Fruit fly (Drosophila melanogaster) whole organism, prepupa: ENCODE results near the gene CG13367.

Source experiments
- Blimp-1 ChIP-seq: fragments of 200-800 bp; sonication (Bioruptor generic); optimal IDR thresholded peaks from 3 replicates; lab custom pipeline; 2017; ENCODE audit warnings: missing biosample characterization, missing genetic modification characterization, mild to moderate bottlenecking, moderate library complexity, missing genetic modification reagents
- CG11294 ChIP-seq: fragments of 200-800 bp; sonication (Bioruptor generic); IDR thresholded peaks from 2 replicates; pipeline ENCODE4 v1.3.6; 2022; ENCODE audit warnings: missing biosample characterization, missing genetic modification characterization
- CG11762 ChIP-seq: fragments of 200-800 bp; sonication (Bioruptor generic); optimal IDR thresholded peaks from 3 replicates; lab custom pipeline; 2016; ENCODE audit warnings: missing biosample characterization, missing genetic modification characterization; ENCODE audit not compliant: insufficient read depth
- CG11902 ChIP-seq: fragments of 200-800 bp; sonication (Bioruptor generic); optimal IDR thresholded peaks from 3 replicates; lab custom pipeline; 2016; ENCODE audit warnings: missing biosample characterization, missing genetic modification characterization
- CG15336 ChIP-seq: fragments of 200-800 bp; sonication (Bioruptor generic); IDR thresholded peaks from 2 replicates; pipeline ENCODE4 v1.3.6; 2022; ENCODE audit warnings: missing biosample characterization, missing genetic modification characterization
- CG16779 ChIP-seq: fragments of 200-800 bp; sonication (Bioruptor generic); optimal IDR thresholded peaks from 3 replicates; lab custom pipeline; 2017; ENCODE audit warnings: missing biosample characterization, mild to moderate bottlenecking, missing genetic modification characterization
- CG3032 ChIP-seq: fragments of 200-800 bp; optimal IDR thresholded peaks from 2 replicates; lab custom pipeline; 2019; ENCODE audit warnings: missing biosample characterization, mild to moderate bottlenecking, missing genetic modification characterization, moderate library complexity
- CG3919 ChIP-seq: fragments of 200-800 bp; sonication (Bioruptor generic); optimal IDR thresholded peaks from 3 replicates; lab custom pipeline; 2016; ENCODE audit warnings: missing biosample characterization, missing genetic modification characterization
- CG4318 ChIP-seq: fragments of 200-800 bp; sonication (Bioruptor generic); optimal IDR thresholded peaks from 3 replicates; lab custom pipeline; 2017; ENCODE audit warnings: missing biosample characterization, mild to moderate bottlenecking, missing genetic modification characterization
- CG6163 ChIP-seq: fragments of 200-800 bp; sonication (Bioruptor generic); IDR thresholded peaks from 3 replicates; pipeline ENCODE4 v1.3.6; 2022; ENCODE audit warnings: missing biosample characterization, missing genetic modification characterization
- CG6276 ChIP-seq: fragments of 200-800 bp; sonication (Bioruptor generic); optimal IDR thresholded peaks from 2 replicates; lab custom pipeline; 2017; ENCODE audit warnings: missing biosample characterization, mild to moderate bottlenecking, missing genetic modification characterization
- CG6808 ChIP-seq: fragments of 200-800 bp; sonication (Bioruptor generic); optimal IDR thresholded peaks from 3 replicates; lab custom pipeline; 2017; ENCODE audit warnings: missing biosample characterization, missing genetic modification characterization, mild to moderate bottlenecking, moderate library complexity, missing genetic modification reagents
- CG7368 ChIP-seq: fragments of 200-800 bp; sonication (Bioruptor generic); optimal IDR thresholded peaks from 3 replicates; lab custom pipeline; 2016; ENCODE audit warnings: missing biosample characterization, missing genetic modification characterization
- CG8119 ChIP-seq: fragments of 200-800 bp; sonication (Bioruptor generic); IDR thresholded peaks from 3 replicates; pipeline ENCODE4 v1.3.6; 2022; ENCODE audit warnings: missing biosample characterization, missing genetic modification characterization
- CG9139 ChIP-seq: fragments of 200-800 bp; sonication (Bioruptor generic); optimal IDR thresholded peaks from 3 replicates; lab custom pipeline; 2017; ENCODE audit warnings: missing biosample characterization, mild to moderate bottlenecking, missing genetic modification characterization
- Eip78C ChIP-seq: fragments of 200-800 bp; sonication (Bioruptor generic); peaks from one replicate; lab custom pipeline; 2016; ENCODE audit warnings: missing biosample characterization, missing genetic modification characterization
- Eip93F ChIP-seq: fragments of 200-800 bp; sonication (Bioruptor generic); optimal IDR thresholded peaks from 2 replicates; lab custom pipeline; 2016; ENCODE audit warnings: missing biosample characterization, mild to moderate bottlenecking, missing genetic modification characterization
- Ets21C ChIP-seq: fragments of 200-800 bp; sonication (Bioruptor generic); optimal IDR thresholded peaks from 3 replicates; lab custom pipeline; 2016; ENCODE audit warnings: missing biosample characterization, missing genetic modification characterization
- Ets96B ChIP-seq: fragments of 200-800 bp; optimal IDR thresholded peaks from 2 replicates; lab custom pipeline; 2019; ENCODE audit warnings: missing biosample characterization, mild to moderate bottlenecking, missing genetic modification characterization, moderate library complexity
- Gug ChIP-seq: fragments of 200-800 bp; sonication (Bioruptor generic); IDR thresholded peaks from 2 replicates; pipeline ENCODE4 v1.3.6; 2022; ENCODE audit warnings: missing biosample characterization, missing genetic modification characterization
- Hr38 ChIP-seq: sonication (Bioruptor generic); optimal IDR thresholded peaks from 2 replicates; lab custom pipeline; 2016; ENCODE audit warnings: missing biosample characterization, missing genetic modification characterization
- Lpt ChIP-seq: fragments of 200-800 bp; sonication (Bioruptor generic); optimal IDR thresholded peaks from 3 replicates; lab custom pipeline; 2016; ENCODE audit warnings: missing biosample characterization, missing genetic modification characterization
- OdsH ChIP-seq: fragments of 200-800 bp; sonication (Bioruptor generic); optimal IDR thresholded peaks from 3 replicates; lab custom pipeline; 2016; ENCODE audit warnings: missing biosample characterization, missing genetic modification characterization
- Sox14 ChIP-seq: fragments of 200-800 bp; sonication (Bioruptor generic); optimal IDR thresholded peaks from 3 replicates; lab custom pipeline; 2016; ENCODE audit warnings: missing biosample characterization, missing genetic modification characterization
- acj6 ChIP-seq: fragments of 200-800 bp; sonication (Bioruptor generic); optimal IDR thresholded peaks from 3 replicates; lab custom pipeline; 2016; ENCODE audit warnings: missing biosample characterization, missing genetic modification characterization
- dac ChIP-seq: fragments of 200-800 bp; sonication (Bioruptor generic); optimal IDR thresholded peaks from 2 replicates; lab custom pipeline; 2017; ENCODE audit warnings: missing biosample characterization, mild to moderate bottlenecking, missing genetic modification characterization
- dsx ChIP-seq: fragments of 200-800 bp; optimal IDR thresholded peaks from 3 replicates; lab custom pipeline; 2019; ENCODE audit warnings: missing biosample characterization, mild to moderate bottlenecking, missing genetic modification characterization, moderate library complexity; ENCODE audit not compliant: poor library complexity, severe bottlenecking
- eg ChIP-seq: fragments of 200-800 bp; sonication (Bioruptor generic); IDR thresholded peaks from 3 replicates; pipeline ENCODE4 v1.3.6; 2022; ENCODE audit warnings: missing biosample characterization, missing genetic modification characterization
- esn ChIP-seq: fragments of 200-800 bp; sonication (Bioruptor generic); optimal IDR thresholded peaks from 2 replicates; lab custom pipeline; 2016; ENCODE audit warnings: missing biosample characterization, mild to moderate bottlenecking, missing genetic modification characterization, moderate library complexity
- fd59A ChIP-seq: fragments of 200-800 bp; sonication (Bioruptor generic); optimal IDR thresholded peaks from 2 replicates; lab custom pipeline; 2017; ENCODE audit warnings: missing biosample characterization, mild to moderate bottlenecking, missing genetic modification characterization, missing genetic modification reagents
- fd85E ChIP-seq: fragments of 200-800 bp; sonication (Bioruptor generic); optimal IDR thresholded peaks from 3 replicates; lab custom pipeline; 2016; ENCODE audit warnings: missing biosample characterization, missing genetic modification characterization
- net ChIP-seq: fragments of 200-800 bp; sonication (Bioruptor generic); optimal IDR thresholded peaks from 3 replicates; lab custom pipeline; 2016; ENCODE audit warnings: missing biosample characterization, missing genetic modification characterization
- pdm3 ChIP-seq: fragments of 200-800 bp; sonication (Bioruptor generic); optimal IDR thresholded peaks from 3 replicates; lab custom pipeline; 2016; ENCODE audit warnings: missing biosample characterization, missing genetic modification characterization
- salr ChIP-seq, 2 experiments: fragments of 200-800 bp; sonication (Bioruptor generic); optimal IDR thresholded peaks; 3 replicates each; lab custom pipeline; 2016 to 2018; ENCODE audit warnings: missing biosample characterization in 2 of 2, missing genetic modification characterization in 2 of 2, mild to moderate bottlenecking in 1 of 2
- ss ChIP-seq, 2 experiments: fragments of 200-800 bp; sonication (Bioruptor generic); optimal IDR thresholded peaks; 2 replicates in 1 of 2; 3 replicates in 1 of 2; lab custom pipeline; 2017 to 2018; ENCODE audit warnings: mild to moderate bottlenecking in 2 of 2, missing biosample characterization in 2 of 2, missing genetic modification characterization in 2 of 2, moderate library complexity in 1 of 2
- svp ChIP-seq: fragments of 200-800 bp; sonication (Bioruptor generic); peaks from one replicate; lab custom pipeline; 2016; ENCODE audit warnings: missing biosample characterization, missing genetic modification characterization
- topi ChIP-seq: fragments of 200-800 bp; sonication (Bioruptor generic); optimal IDR thresholded peaks from 3 replicates; lab custom pipeline; 2016; ENCODE audit warnings: missing biosample characterization, missing genetic modification characterization
- vri ChIP-seq: fragments of 200-800 bp; sonication (Bioruptor generic); optimal IDR thresholded peaks from 3 replicates; lab custom pipeline; 2016; ENCODE audit warnings: missing biosample characterization, mild to moderate bottlenecking, missing genetic modification characterization

CG13367 gene

DNA sequence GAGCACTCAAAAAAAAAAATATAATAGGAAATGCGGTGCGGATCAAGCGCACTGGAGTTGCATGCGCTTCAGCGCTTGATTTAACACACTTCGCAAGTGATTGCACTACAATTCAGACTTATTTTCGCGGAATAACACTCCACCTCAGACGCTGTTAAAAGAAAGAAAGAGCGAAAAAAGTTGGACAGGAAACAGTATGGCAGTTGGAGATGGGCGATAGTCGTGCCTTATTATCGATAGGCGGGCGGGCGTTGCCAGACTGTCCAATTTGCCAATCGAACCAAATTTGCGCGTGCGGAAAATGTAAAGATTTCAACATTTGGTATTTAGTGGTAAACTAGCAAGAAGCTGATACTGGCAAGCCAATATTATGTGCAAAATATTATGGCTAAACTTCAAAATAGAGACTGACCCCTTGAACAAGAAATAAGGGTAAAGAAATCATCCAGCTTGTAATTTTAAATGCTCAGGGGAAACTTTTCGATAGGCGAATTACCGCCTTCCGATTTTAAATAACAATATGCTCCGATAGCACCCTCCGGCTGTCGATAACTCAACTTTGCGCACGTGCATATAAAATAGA is 15.2 kb upstream of the CG13367 start, which contains the start of the genes RpL36 and Mybbp1A (continued):
- TF ChIP-seq OdsH (GFP tag; lab: Kevin White, UChicago), result no peak
- peak; percentile 58 for TF ChIP-seq CG8119 (GFP tag; lab: Robert Waterston, UW)
- TF ChIP-seq Eip78C (GFP tag; lab: Kevin White, UChicago), result peak; percentile 92
- no peak for TF ChIP-seq CG16779
- TF ChIP-seq dsx (GFP tag; lab: Kevin White, UChicago), result no peak
- TF ChIP-seq svp (GFP tag; lab: Kevin White, UChicago), result peak; percentile 59
- peak; percentile 75 for TF ChIP-seq CG9139 (GFP tag; lab: Kevin White, UChicago)
- no peak for TF ChIP-seq Ets96B (tag; lab: Kevin White, UChicago)
- no peak for TF ChIP-seq CG6276
- no peak for TF ChIP-seq acj6 (GFP tag; lab: Kevin White, UChicago)
- no peak for TF ChIP-seq CG4318 (GFP tag; lab: Kevin White, UChicago)
- peak; percentile 63 for TF ChIP-seq net (GFP tag; lab: Kevin White, UChicago)

DNA sequence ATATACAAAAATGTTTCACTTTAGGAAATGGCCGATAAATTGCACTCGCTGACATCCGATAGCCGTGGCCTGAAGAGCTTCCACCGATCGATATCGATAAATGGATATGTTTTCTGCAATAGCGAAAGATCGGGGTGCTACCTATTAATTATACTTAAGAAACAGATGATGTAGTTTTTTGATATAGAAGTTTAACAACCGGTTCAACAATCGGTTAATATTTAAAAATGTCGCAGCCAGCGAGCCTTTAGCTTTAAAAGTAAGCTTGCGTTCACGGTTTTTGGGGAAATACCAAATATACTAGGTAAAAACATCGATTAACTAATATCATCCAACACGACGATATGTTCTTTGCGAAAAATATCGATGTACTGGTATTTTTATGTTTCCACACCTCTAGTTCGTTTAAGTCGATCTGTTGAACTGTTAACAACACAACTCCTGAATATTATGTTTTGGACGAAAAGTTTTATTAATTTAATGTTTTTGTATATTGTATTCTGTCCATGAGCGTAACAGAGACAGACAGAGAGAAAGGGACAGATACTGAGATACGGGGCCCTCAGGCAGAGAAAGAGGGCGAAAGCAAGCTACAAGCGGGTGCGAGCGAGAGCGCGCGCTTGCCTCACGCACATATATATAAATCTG is 8.9 kb upstream of the CG13367 start, which contains the start of gene Dredd:
Gene Dredd, minus strand, starts transcription at position 51 of the 648 bp plus-strand sequence.
- TF ChIP-seq CG3919 (GFP tag; lab: Kevin White, UChicago) (no peak), dac (GFP tag; lab: Kevin White, UChicago) (no peak), CG6163 (GFP tag; lab: Robert Waterston, UW) (no peak), OdsH (GFP tag; lab: Kevin White, UChicago) (no peak), salr (GFP tag; optimal IDR thresholded peaks at IDR 0.05; lab: Kevin White, UChicago) (no peak), CG15336 (GFP tag; lab: Robert Waterston, UW) (no peak), ss (GFP tag; optimal IDR thresholded peaks at IDR 0.05; lab: Kevin White, UChicago) (peak in 1 of 2 experiments; percentile 27), Sox14 (peak; percentile 24), CG3032 (no peak), Blimp-1 (GFP tag; lab: Kevin White, UChicago) (no peak), Gug (GFP tag; lab: Robert Waterston, UW) (no peak), topi (GFP tag; lab: Kevin White, UChicago) (peak; percentile 14), CG11762 (no peak), fd85E (GFP tag; lab: Kevin White, UChicago) (no peak), Eip78C (GFP tag; lab: Kevin White, UChicago) (peak; percentile 40), CG11902 (no peak), Eip93F (GFP tag; lab: Kevin White, UChicago) (peak; percentile 67), acj6 (GFP tag; lab: Kevin White, UChicago) (no peak), CG6808 (GFP tag; lab: Kevin White, UChicago) (no peak), eg (GFP tag; lab: Robert Waterston, UW) (no peak), CG6276 (no peak), CG11294 (GFP tag; lab: Robert Waterston, UW) (no peak), Hr38 (GFP tag; lab: Kevin White, UChicago) (no peak), CG7368 (GFP tag; lab: Kevin White, UChicago) (no peak), svp (GFP tag; lab: Kevin White, UChicago) (peak; percentile 84), CG9139 (GFP tag; lab: Kevin White, UChicago) (no peak), esn (GFP tag; lab: Kevin White, UChicago) (peak; percentile 27), Ets21C (GFP tag; lab: Kevin White, UChicago) (no peak), Lpt (GFP tag; lab: Kevin White, UChicago) (no peak), fd59A (GFP tag; lab: Kevin White, UChicago) (no peak), pdm3 (GFP tag; lab: Kevin White, UChicago) (no peak), vri (GFP tag; lab: Kevin White, UChicago) (no peak)
